Fruit fly (Drosophila melanogaster) whole organism, embryonic: Measurements from ENCODE around the gene CG7120.

Source experiments
- Abd-B ChIP-seq: fragments of 200-800 bp; sonication (Bioruptor generic); optimal IDR thresholded peaks from 2 replicates; lab custom pipeline; 2018; ENCODE audit warnings: missing biosample characterization, mild to moderate bottlenecking, missing genetic modification characterization, moderate library complexity
- CG10267 ChIP-seq: fragments of 200-800 bp; sonication (Bioruptor generic); optimal IDR thresholded peaks from 2 replicates; lab custom pipeline; 2018; ENCODE audit warnings: missing biosample characterization, mild to moderate bottlenecking, missing genetic modification characterization, moderate library complexity
- CG15269 ChIP-seq: fragments of 200-800 bp; sonication (Bioruptor generic); optimal IDR thresholded peaks from 2 replicates; lab custom pipeline; 2018; ENCODE audit warnings: missing biosample characterization, mild to moderate bottlenecking, missing genetic modification characterization, moderate library complexity
- CG1529 ChIP-seq: fragments of 200-800 bp; sonication (Bioruptor generic); optimal IDR thresholded peaks from 3 replicates; lab custom pipeline; 2018; ENCODE audit warnings: missing biosample characterization, missing genetic modification characterization
- CG15514 ChIP-seq: fragments of 200-800 bp; sonication (Bioruptor generic); optimal IDR thresholded peaks from 3 replicates; lab custom pipeline; 2017; ENCODE audit warnings: missing biosample characterization, missing genetic modification characterization, mild to moderate bottlenecking, moderate library complexity, missing genetic modification reagents
- CG17361 ChIP-seq: fragments of 200-800 bp; sonication (Bioruptor generic); IDR thresholded peaks from 3 replicates; pipeline ENCODE4 v1.3.6; 2022; ENCODE audit warnings: missing biosample characterization, missing genetic modification characterization
- CG17385 ChIP-seq: fragments of 200-800 bp; sonication (Bioruptor generic); optimal IDR thresholded peaks from 3 replicates; lab custom pipeline; 2018; ENCODE audit warnings: missing biosample characterization, mild to moderate bottlenecking, missing genetic modification characterization
- CG1832 ChIP-seq: fragments of 200-800 bp; sonication (Bioruptor generic); optimal IDR thresholded peaks from 2 replicates; lab custom pipeline; 2017; ENCODE audit warnings: missing biosample characterization, mild to moderate bottlenecking, missing genetic modification characterization, inconsistent platforms
- CG3163 ChIP-seq: fragments of 200-800 bp; sonication (Bioruptor generic); optimal IDR thresholded peaks from 3 replicates; lab custom pipeline; 2016; ENCODE audit warnings: missing biosample characterization, missing genetic modification characterization
- CG32767 ChIP-seq: fragments of 200-800 bp; sonication (Bioruptor generic); IDR thresholded peaks from 2 replicates; pipeline ENCODE4 v1.3.6; 2022; ENCODE audit warnings: missing biosample characterization, missing genetic modification characterization
- CG4404 ChIP-seq: fragments of 200-800 bp; sonication (Bioruptor generic); IDR thresholded peaks from 2 replicates; pipeline ENCODE4 v1.3.6; 2022; ENCODE audit warnings: missing biosample characterization, missing genetic modification characterization
- CG4424 ChIP-seq: fragments of 200-800 bp; sonication (Bioruptor generic); optimal IDR thresholded peaks from 3 replicates; lab custom pipeline; 2016; ENCODE audit warnings: missing biosample characterization, missing genetic modification characterization
- CG6765 ChIP-seq: fragments of 200-800 bp; sonication (Bioruptor generic); optimal IDR thresholded peaks from 3 replicates; lab custom pipeline; 2017; ENCODE audit warnings: missing biosample characterization, mild to moderate bottlenecking, missing genetic modification characterization
- CG6854 ChIP-seq: fragments of 200-800 bp; sonication (Bioruptor generic); optimal IDR thresholded peaks from 3 replicates; lab custom pipeline; 2017; ENCODE audit warnings: missing biosample characterization, mild to moderate bottlenecking, missing genetic modification characterization
- CG7745 ChIP-seq: fragments of 200-800 bp; sonication (Bioruptor generic); optimal IDR thresholded peaks from 2 replicates; lab custom pipeline; 2018; ENCODE audit warnings: missing biosample characterization, mild to moderate bottlenecking, missing genetic modification characterization, moderate library complexity
- Deaf1 ChIP-seq: fragments of 200-800 bp; optimal IDR thresholded peaks from 3 replicates; lab custom pipeline; 2019; ENCODE audit warnings: missing biosample characterization, mild to moderate bottlenecking, missing genetic modification characterization, moderate library complexity
- Dfd ChIP-seq, 2 experiments: fragments of >200 bp; optimal IDR thresholded peaks; 2 replicates each; lab custom pipeline; 2017; ENCODE audit warnings: missing biosample characterization in 2 of 2, missing genetic modification characterization in 2 of 2
- E2f2 ChIP-seq: fragments of 200-800 bp; sonication (Bioruptor generic); IDR thresholded peaks from 2 replicates; pipeline ENCODE4 v1.3.6; 2022; ENCODE audit warnings: missing biosample characterization, missing genetic modification characterization
- Ets65A ChIP-seq: fragments of 200-800 bp; sonication (Bioruptor generic); peaks from one replicate; lab custom pipeline; 2016; ENCODE audit warnings: missing biosample characterization, missing genetic modification characterization
- Fer2 ChIP-seq: fragments of 200-800 bp; sonication (Bioruptor generic); optimal IDR thresholded peaks from 2 replicates; lab custom pipeline; 2018; ENCODE audit warnings: missing biosample characterization, mild to moderate bottlenecking, missing genetic modification characterization, moderate library complexity
- HmgD ChIP-seq: fragments of 200-800 bp; sonication (Bioruptor generic); optimal IDR thresholded peaks from 3 replicates; lab custom pipeline; 2016; ENCODE audit warnings: missing biosample characterization, missing genetic modification characterization
- Hr78 ChIP-seq, 2 experiments: fragments of 200-800 bp in 1 of 2; fragments of >200 bp in 1 of 2; sonication (Bioruptor generic) in 1 of 2; optimal IDR thresholded peaks; 2 replicates each; lab custom pipeline; 2017 to 2019; ENCODE audit warnings: missing biosample characterization in 2 of 2, missing genetic modification characterization in 2 of 2, mild to moderate bottlenecking in 1 of 2, moderate library complexity in 1 of 2
- NFAT ChIP-seq: fragments of 200-800 bp; sonication (Bioruptor generic); IDR thresholded peaks from 2 replicates; pipeline ENCODE4 v1.3.6; 2022; ENCODE audit warnings: missing biosample characterization, missing genetic modification characterization
- Sry-β ChIP-seq: fragments of 200-800 bp; sonication (Bioruptor generic); optimal IDR thresholded peaks from 2 replicates; lab custom pipeline; 2018; ENCODE audit warnings: missing biosample characterization, mild to moderate bottlenecking, missing genetic modification characterization, moderate library complexity
- Usf ChIP-seq: fragments of 200-800 bp; sonication (Bioruptor generic); optimal IDR thresholded peaks from 2 replicates; lab custom pipeline; 2017; ENCODE audit warnings: missing genotype, missing biosample characterization, missing genetic modification characterization
- bbx ChIP-seq: fragments of 200-800 bp; sonication (Bioruptor generic); IDR thresholded peaks from 2 replicates; pipeline ENCODE4 v1.3.6; 2022; ENCODE audit warnings: missing biosample characterization, missing genetic modification characterization; ENCODE audit not compliant: partially characterized antibody
- chif ChIP-seq, 2 experiments: fragments of 200-800 bp; sonication (Bioruptor generic); optimal IDR thresholded peaks; 3 replicates each; lab custom pipeline; 2016; ENCODE audit warnings: missing biosample characterization in 2 of 2, missing genetic modification characterization in 2 of 2
- chn ChIP-seq: fragments of 200-800 bp; sonication (Bioruptor generic); optimal IDR thresholded peaks from 2 replicates; lab custom pipeline; 2016; ENCODE audit warnings: missing biosample characterization, missing genetic modification characterization
- dimm ChIP-seq: fragments of 200-800 bp; sonication (Bioruptor generic); IDR thresholded peaks from 2 replicates; pipeline ENCODE4 v1.3.6; 2022; ENCODE audit warnings: missing biosample characterization, missing genetic modification characterization
- eyg ChIP-seq: fragments of 200-800 bp; sonication (Bioruptor generic); optimal IDR thresholded peaks from 3 replicates; lab custom pipeline; 2016; ENCODE audit warnings: missing biosample characterization, missing genetic modification characterization
- jumu ChIP-seq: fragments of 200-800 bp; sonication (Bioruptor generic); optimal IDR thresholded peaks from 3 replicates; lab custom pipeline; 2016; ENCODE audit warnings: missing biosample characterization, missing genetic modification characterization
- klu ChIP-seq: fragments of 200-800 bp; sonication (Bioruptor generic); IDR thresholded peaks from 2 replicates; pipeline ENCODE4 v1.3.6; 2022; ENCODE audit warnings: missing biosample characterization, missing genetic modification characterization
- kni ChIP-seq: fragments of 200-800 bp; sonication (Bioruptor generic); optimal IDR thresholded peaks from 3 replicates; lab custom pipeline; 2017; ENCODE audit warnings: mild to moderate bottlenecking, missing biosample characterization, missing genetic modification reagents, missing genetic modification characterization
- lilli ChIP-seq: fragments of 200-800 bp; sonication (Bioruptor generic); optimal IDR thresholded peaks from 3 replicates; lab custom pipeline; 2016; ENCODE audit warnings: missing biosample characterization, missing genetic modification characterization
- lola ChIP-seq, 3 experiments: fragments of >200 bp in 2 of 3; fragments of 200-800 bp in 1 of 3; sonication (Bioruptor generic) in 1 of 3; optimal IDR thresholded peaks; 2 replicates each; lab custom pipeline; 2017 to 2019; ENCODE audit warnings: missing biosample characterization in 3 of 3, missing genetic modification characterization in 3 of 3, mild to moderate bottlenecking in 1 of 3, moderate library complexity in 1 of 3
- nom ChIP-seq: fragments of 200-800 bp; sonication (Bioruptor generic); optimal IDR thresholded peaks from 2 replicates; lab custom pipeline; 2017; ENCODE audit warnings: missing biosample characterization, missing genetic modification characterization, mild to moderate bottlenecking, moderate library complexity, missing genetic modification reagents
- phol ChIP-seq: fragments of 200-800 bp; sonication (Bioruptor generic); optimal IDR thresholded peaks from 3 replicates; lab custom pipeline; 2018; ENCODE audit warnings: missing biosample characterization, mild to moderate bottlenecking, missing genetic modification characterization, moderate library complexity
- pros ChIP-seq: fragments of 200-800 bp; sonication (Bioruptor generic); optimal IDR thresholded peaks from 3 replicates; lab custom pipeline; 2019; ENCODE audit warnings: missing biosample characterization, mild to moderate bottlenecking, missing genetic modification characterization, moderate library complexity
- sc ChIP-seq, 3 experiments: fragments of >200 bp in 2 of 3; fragments of 200-800 bp in 1 of 3; sonication (Bioruptor generic) in 1 of 3; optimal IDR thresholded peaks; 2 replicates in 2 of 3; 3 replicates in 1 of 3; lab custom pipeline; 2017; ENCODE audit warnings: mild to moderate bottlenecking in 1 of 3, missing biosample characterization in 1 of 3, missing genetic modification characterization in 1 of 3, missing genetic modification reagents in 1 of 3
- sd ChIP-seq: fragments of 200-800 bp; sonication (Bioruptor generic); optimal IDR thresholded peaks from 3 replicates; lab custom pipeline; 2018; ENCODE audit warnings: missing biosample characterization, mild to moderate bottlenecking, missing genetic modification characterization, moderate library complexity
- sens ChIP-seq: fragments of 200-800 bp; sonication (Bioruptor generic); peaks from one replicate; lab custom pipeline; 2016; ENCODE audit warnings: missing biosample characterization, missing genetic modification characterization
- sqz ChIP-seq: fragments of 200-800 bp; sonication (Bioruptor generic); optimal IDR thresholded peaks from 3 replicates; lab custom pipeline; 2018; ENCODE audit warnings: missing biosample characterization, mild to moderate bottlenecking, missing genetic modification characterization
- tio ChIP-seq: fragments of 200-800 bp; sonication (Bioruptor generic); optimal IDR thresholded peaks from 2 replicates; lab custom pipeline; 2017; ENCODE audit warnings: missing biosample characterization, missing genetic modification characterization, inconsistent platforms
- toy ChIP-seq: fragments of 200-800 bp; sonication (Bioruptor generic); IDR thresholded peaks from 2 replicates; pipeline ENCODE4 v1.3.6; 2022; ENCODE audit warnings: missing biosample characterization, missing genetic modification characterization
- twi ChIP-seq: fragments of 200-800 bp; optimal IDR thresholded peaks from 2 replicates; lab custom pipeline; 2019; ENCODE audit warnings: missing biosample characterization, mild to moderate bottlenecking, missing genetic modification characterization, moderate library complexity
- unpg ChIP-seq: fragments of 200-800 bp; sonication (Bioruptor generic); optimal IDR thresholded peaks from 3 replicates; lab custom pipeline; 2018; ENCODE audit warnings: missing biosample characterization, mild to moderate bottlenecking, missing genetic modification characterization, moderate library complexity
- vnd ChIP-seq: fragments of 200-800 bp; sonication (Bioruptor generic); IDR thresholded peaks from 3 replicates; pipeline ENCODE4 v1.3.6; 2022; ENCODE audit warnings: missing biosample characterization, missing genetic modification characterization; ENCODE audit not compliant: partially characterized antibody
- vvl ChIP-seq: fragments of 200-800 bp; sonication (Bioruptor generic); IDR thresholded peaks from 2 replicates; pipeline ENCODE4 v1.3.6; 2022; ENCODE audit warnings: missing biosample characterization, missing genetic modification characterization
- zen2 ChIP-seq: fragments of 200-800 bp; sonication (Bioruptor generic); IDR thresholded peaks from 3 replicates; pipeline ENCODE4 v1.3.6; 2022; ENCODE audit warnings: missing biosample characterization, missing genetic modification characterization; ENCODE audit not compliant: partially characterized antibody

Gene CG7120

DNA sequence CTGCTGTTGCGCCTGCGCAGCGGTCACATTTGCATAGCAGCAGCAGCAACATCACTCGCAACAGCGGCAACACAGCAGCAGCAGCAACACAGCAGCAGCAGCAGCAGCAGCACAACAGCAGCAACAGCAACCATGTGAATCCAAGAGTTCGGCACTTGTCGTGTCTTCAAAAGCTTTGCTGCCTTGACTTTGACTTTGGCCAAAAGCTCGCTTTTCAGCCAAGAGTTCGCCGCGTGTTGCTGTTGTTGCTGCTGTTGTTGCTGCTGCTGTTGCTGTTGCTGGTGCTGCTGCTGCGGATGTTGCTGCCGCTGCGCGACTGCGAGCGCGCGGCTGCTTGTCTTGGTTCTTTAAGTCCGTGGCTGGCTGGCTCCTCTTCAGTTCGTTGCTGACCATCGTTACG, 23.8 kb upstream of the CG7120 start, which contains the start of gene ImpE1 (continued):
- TF ChIP-seq CG3163 (GFP tag; lab: Kevin White, UChicago), result no peak
- TF ChIP-seq lola (GFP tag; optimal IDR thresholded peaks at IDR 0.05; lab: Kevin White, UChicago), result no peak
- no peak for TF ChIP-seq toy (GFP tag; lab: Robert Waterston, UW)
- TF ChIP-seq sc (optimal IDR thresholded peaks at IDR 0.05; lab: Kevin White, UChicago), result no peak
- no peak for TF ChIP-seq sc (GFP tag; optimal IDR thresholded peaks at IDR 0.05; lab: Kevin White, UChicago)
- no peak for TF ChIP-seq unpg (GFP tag; lab: Kevin White, UChicago)
- no peak for TF ChIP-seq CG17361 (GFP tag; lab: Robert Waterston, UW)
- no peak for TF ChIP-seq Abd-B (GFP tag; lab: Kevin White, UChicago)
- no peak for TF ChIP-seq CG1529 (GFP tag; lab: Kevin White, UChicago)
- TF ChIP-seq vvl (GFP tag; lab: Robert Waterston, UW), result peak; percentile 48; the same call in 1 of the 2 replicates
- no peak for TF ChIP-seq eyg (GFP tag; lab: Kevin White, UChicago)
- no peak for TF ChIP-seq Usf
- TF ChIP-seq phol (tag; lab: Kevin White, UChicago), result no peak
- peak; percentile 24 for TF ChIP-seq nom (GFP tag; lab: Kevin White, UChicago)
- TF ChIP-seq bbx (GFP tag; lab: Robert Waterston, UW), result 0 out of 2 replicates have a peak, but pooled peaks have one; percentile 8
- 0 out of 2 replicates have a peak, but pooled peaks have one; percentile 23 for TF ChIP-seq klu (GFP tag; lab: Robert Waterston, UW)
- TF ChIP-seq Dfd (GFP tag; optimal IDR thresholded peaks at IDR 0.05; lab: Kevin White, UChicago), result peak in 1 of 2 experiments; percentile 89
- no peak for TF ChIP-seq CG17385
- peak; percentile 14 for TF ChIP-seq sens (GFP tag; lab: Kevin White, UChicago)
- no peak for TF ChIP-seq E2f2 (GFP tag; lab: Robert Waterston, UW)
- TF ChIP-seq, all 482 proteins: peak for 14

DNA sequence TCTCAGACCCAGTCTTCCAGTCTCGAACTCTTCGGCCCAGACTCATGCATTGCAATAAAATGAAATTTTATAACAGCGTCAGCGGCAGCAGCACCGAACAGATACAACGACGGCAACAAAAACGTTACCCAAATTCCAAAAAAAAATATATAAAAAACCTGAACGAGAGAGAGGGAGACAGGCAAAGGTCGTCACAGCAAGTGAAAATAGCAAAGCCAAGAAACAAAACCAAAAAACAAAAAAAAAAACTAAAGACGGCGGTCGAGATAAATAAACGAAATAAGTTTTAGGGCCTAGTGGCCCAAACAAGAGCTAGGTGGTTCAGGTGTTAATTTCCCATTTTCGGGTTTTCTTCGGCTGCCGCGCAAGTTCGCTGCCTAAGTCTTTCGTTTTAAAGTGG, 21.7 kb upstream of the CG7120 start:
- no peak for TF ChIP-seq jumu (GFP tag; lab: Kevin White, UChicago)
- no peak for TF ChIP-seq Deaf1 (tag; lab: Kevin White, UChicago)
- TF ChIP-seq CG7745 (tag; lab: Kevin White, UChicago), result no peak
- TF ChIP-seq CG6765 (GFP tag; lab: Kevin White, UChicago), result no peak
- TF ChIP-seq pros (GFP tag; lab: Kevin White, UChicago), result peak; percentile 76
- no peak for TF ChIP-seq chn (GFP tag; lab: Kevin White, UChicago)
- no peak for TF ChIP-seq Fer2
- TF ChIP-seq chif (GFP tag; optimal IDR thresholded peaks at IDR 0.05; lab: Kevin White, UChicago), result no peak
- peak; percentile 62 for TF ChIP-seq Ets65A (GFP tag; lab: Kevin White, UChicago)
- TF ChIP-seq zen2 (GFP tag; lab: Robert Waterston, UW), result no peak
- no peak for TF ChIP-seq CG1832 (GFP tag; lab: Kevin White, UChicago)
- no peak for TF ChIP-seq vnd (GFP tag; lab: Robert Waterston, UW)
- no peak for TF ChIP-seq CG4424 (GFP tag; lab: Kevin White, UChicago)
- no peak for TF ChIP-seq dimm (GFP tag; lab: Robert Waterston, UW)
- TF ChIP-seq Hr78 (GFP tag; optimal IDR thresholded peaks at IDR 0.05; lab: Kevin White, UChicago), result peak in 1 of 2 experiments; percentile 47
- TF ChIP-seq CG15269 (tag; lab: Kevin White, UChicago), result peak; percentile 70
- TF ChIP-seq tio (GFP tag; lab: Kevin White, UChicago), result no peak
- no peak for TF ChIP-seq twi (tag; lab: Kevin White, UChicago)
- peak; percentile 11 for TF ChIP-seq sens (GFP tag; lab: Kevin White, UChicago)
- TF ChIP-seq Sry-β (GFP tag; lab: Kevin White, UChicago), result no peak
- no peak for TF ChIP-seq CG10267
- no peak for TF ChIP-seq HmgD (GFP tag; lab: Kevin White, UChicago)
- TF ChIP-seq kni (GFP tag; lab: Kevin White, UChicago), result peak; percentile 20
- TF ChIP-seq sqz (GFP tag; lab: Kevin White, UChicago), result peak; percentile 96
- peak; percentile 14 for TF ChIP-seq sd (tag; lab: Kevin White, UChicago)
- TF ChIP-seq CG32767 (GFP tag; lab: Robert Waterston, UW), result no peak
- TF ChIP-seq lilli (GFP tag; lab: Kevin White, UChicago), result no peak
- no peak for TF ChIP-seq NFAT (GFP tag; lab: Robert Waterston, UW)
- TF ChIP-seq CG4404, result no peak
- TF ChIP-seq CG6854 (GFP tag; lab: Kevin White, UChicago), result no peak
- no peak for TF ChIP-seq CG15514
